Fruit fly (Drosophila melanogaster): ENCODE measurements around the gene CG14645.

The CG14645 gene

dm6 chr3R:4378363-4379354 lies 43.8 kb downstream of the CG14645 start, which contains the start of gene Sfxn1-3 (continued):
- TF ChIP-seq HLH54F (GFP tag; optimal IDR thresholded peaks at IDR 0.05) (peak; percentile 7), TFAM (GFP tag; optimal IDR thresholded peaks at IDR 0.05) (no peak), trem (tag; optimal IDR thresholded peaks at IDR 0.05) (no peak), ac (GFP tag; optimal IDR thresholded peaks at IDR 0.05) (no peak), MTF-1 (GFP tag; optimal IDR thresholded peaks at IDR 0.05; ENCODE audit: borderline replicate concordance) (no peak), E2f2 (GFP tag; IDR thresholded peaks at IDR 0.05) (peak; percentile 25; the same call in 1 of the 2 replicates), Side (GFP tag; optimal IDR thresholded peaks at IDR 0.05) (no peak), CG2199 (GFP tag; IDR thresholded peaks at IDR 0.05) (no peak), CG2889 (GFP tag; IDR thresholded peaks at IDR 0.05) (peak; percentile 32; the same call in 1 of the 3 replicates), dpn (GFP tag; optimal IDR thresholded peaks at IDR 0.05) (peak; percentile 11 to 45), CG6854 (GFP tag; optimal IDR thresholded peaks at IDR 0.05) (peak; percentile 61), chinmo (GFP tag; IDR thresholded peaks at IDR 0.05; ENCODE audit: partially characterized antibody) (0 out of 4 replicates have a peak, but pooled peaks have one; percentile 53), CG5180 (GFP tag; optimal IDR thresholded peaks at IDR 0.05) (peak; percentile 72), CG8359 (GFP tag; optimal IDR thresholded peaks at IDR 0.05; ENCODE audit: borderline replicate concordance) (no peak), ato (GFP tag; IDR thresholded peaks at IDR 0.05; ENCODE audit: partially characterized antibody) (peak; percentile 34; the same call in 1 of the 2 replicates), CG11560 (tag; IDR thresholded peaks at IDR 0.05) (no peak), CG15011 (GFP tag; optimal IDR thresholded peaks at IDR 0.05) (no peak), pzg (GFP tag; optimal IDR thresholded peaks at IDR 0.05) (peak; percentile 49), CG6791 (GFP tag; IDR thresholded peaks at IDR 0.05; ENCODE audit: partially characterized antibody) (peak; percentile 62; the same call in 1 of the 3 replicates), Blimp-1 (GFP tag; optimal IDR thresholded peaks at IDR 0.05) (no peak), Neu2 (GFP tag; optimal IDR thresholded peaks at IDR 0.05; ENCODE audit: borderline replicate concordance) (no peak), sisA (GFP tag; IDR thresholded peaks at IDR 0.05) (no peak; the same call in 1 of the 2 replicates), Dad (GFP tag; optimal IDR thresholded peaks at IDR 0.05) (peak; percentile 10), Opbp (GFP tag; IDR thresholded peaks at IDR 0.05; ENCODE audit: partially characterized antibody) (0 out of 3 replicates have a peak, but pooled peaks have one; percentile 59), CG6654 (GFP tag; optimal IDR thresholded peaks at IDR 0.05) (no peak), CG34422 (GFP tag; IDR thresholded peaks at IDR 0.05) (peak; percentile 79; the same call in 2 of the 3 replicates), lab (GFP tag; optimal IDR thresholded peaks at IDR 0.05) (peak; percentile 88), CG13894 (tag; optimal IDR thresholded peaks at IDR 0.05) (peak; percentile 72), CG10274 (GFP tag; optimal IDR thresholded peaks at IDR 0.05) (no peak), Nf-YA (GFP tag; IDR thresholded peaks at IDR 0.05) (peak; percentile 44), Dref (GFP tag; IDR thresholded peaks at IDR 0.05) (no peak), Pdp1 (GFP tag; optimal IDR thresholded peaks at IDR 0.05) (peak; percentile 13 to 99), CG7372 (GFP tag; IDR thresholded peaks at IDR 0.05) (no peak), CG12391 (tag; optimal IDR thresholded peaks at IDR 0.05) (peak; percentile 17), ssp (GFP tag; IDR thresholded peaks at IDR 0.05) (no peak), CG2875 (GFP tag; optimal IDR thresholded peaks at IDR 0.05) (no peak), CG32767 (GFP tag; IDR thresholded peaks at IDR 0.05) (peak; percentile 45; the same call in 1 of the 2 replicates), ci (GFP tag; IDR thresholded peaks at IDR 0.05) (peak; percentile 73), jing (GFP tag; optimal IDR thresholded peaks at IDR 0.05) (no peak), nerfin-1 (tag; optimal IDR thresholded peaks at IDR 0.05) (no peak), Mrtf (GFP tag; IDR thresholded peaks at IDR 0.05) (no peak), CG1529 (GFP tag; optimal IDR thresholded peaks at IDR 0.05) (peak; percentile 31), gsb-n (tag; optimal IDR thresholded peaks at IDR 0.05) (peak; percentile 44), CG7839 (tag; optimal IDR thresholded peaks at IDR 0.05) (peak; percentile 33), CG8290 (GFP tag; optimal IDR thresholded peaks at IDR 0.05) (peak; percentile 36), CG8290 (tag; optimal IDR thresholded peaks at IDR 0.05) (peak in 1 of 2 experiments; percentile 80), CG33557 (GFP tag; optimal IDR thresholded peaks at IDR 0.05) (no peak)

Measured in whole organism, embryonic.